Worm (Caenorhabditis elegans): ENCODE results near the gene hrpu-1.

Gene hrpu-1

ce11 chrIV:15056081-15056586 is 16.7 kb downstream of the hrpu-1 start, which contains the start of gene Y41E3.19:
Gene Y41E3.19, plus strand, starts transcription at chrIV:15056131.
- no peak for TF ChIP-seq nhr-23 (tag; optimal IDR thresholded peaks at IDR 0.05)
- TF ChIP-seq jun-1 (tag; optimal IDR thresholded peaks at IDR 0.05) = no peak
- no peak for TF ChIP-seq ceh-16 (tag; optimal IDR thresholded peaks at IDR 0.05)
- no peak for TF ChIP-seq nhr-12 (tag; optimal IDR thresholded peaks at IDR 0.05)
- no peak for TF ChIP-seq ceh-82 (tag; optimal IDR thresholded peaks at IDR 0.05)
- no peak for TF ChIP-seq nhr-11 (tag; optimal IDR thresholded peaks at IDR 0.05)
- no peak for TF ChIP-seq pha-4 (tag; optimal IDR thresholded peaks at IDR 0.05)
- TF ChIP-seq lin-15B (tag; optimal IDR thresholded peaks at IDR 0.05) = no peak
- TF ChIP-seq nhr-43 (tag; optimal IDR thresholded peaks at IDR 0.05; ENCODE audit: poor library complexity, severe bottlenecking) = no peak
- TF ChIP-seq nfya-1 (tag; optimal IDR thresholded peaks at IDR 0.05; ENCODE audit: insufficient read depth) = no peak
- no peak for TF ChIP-seq snpc-4 (tag; optimal IDR thresholded peaks at IDR 0.05)
- no peak for TF ChIP-seq mml-1 (tag; optimal IDR thresholded peaks at IDR 0.05)
- no peak for TF ChIP-seq zag-1 (tag; optimal IDR thresholded peaks at IDR 0.05)
- TF ChIP-seq sea-2 (GFP tag; optimal IDR thresholded peaks at IDR 0.05) = no peak
- no peak for TF ChIP-seq ceh-9 (tag; optimal IDR thresholded peaks at IDR 0.05)
- no peak for TF ChIP-seq fos-1 (tag; optimal IDR thresholded peaks at IDR 0.05)
- no peak for TF ChIP-seq nhr-237 (tag; optimal IDR thresholded peaks at IDR 0.05)

- TF ChIP-seq nhr-43 (tag; optimal IDR thresholded peaks at IDR 0.05; ENCODE audit: poor library complexity, severe bottlenecking) = no peak
- TF ChIP-seq lin-39 (tag; optimal IDR thresholded peaks at IDR 0.05) = no peak
- no peak for TF ChIP-seq eor-1 (tag; optimal IDR thresholded peaks at IDR 0.05)
- TF ChIP-seq fkh-10 (GFP tag; optimal IDR thresholded peaks at IDR 0.05) = no peak
- TF ChIP-seq nhr-77 (tag; optimal IDR thresholded peaks at IDR 0.05) = no peak
- no peak for TF ChIP-seq pqm-1 (tag; optimal IDR thresholded peaks at IDR 0.05)
- TF ChIP-seq fkh-2 (tag; optimal IDR thresholded peaks at IDR 0.05) = no peak
- no peak for TF ChIP-seq nhr-67 (tag; optimal IDR thresholded peaks at IDR 0.05)
These were observed 18.6 kb downstream of the hrpu-1 start, which contains the start of gene Y41E3.13 for ce11 chrIV:15057994-15058393. Gene Y41E3.13, plus strand, starts transcription at chrIV:15058294.

ce11 chrIV:15063789-15064188 is 24.4 kb downstream of the hrpu-1 start:
- no peak for TF ChIP-seq R02D3.7 (tag; optimal IDR thresholded peaks at IDR 0.05)
- TF ChIP-seq ztf-11 (tag; optimal IDR thresholded peaks at IDR 0.05) = no peak
- TF ChIP-seq nhr-67 (tag; optimal IDR thresholded peaks at IDR 0.05) = no peak
- no peak for TF ChIP-seq egl-27 (tag; optimal IDR thresholded peaks at IDR 0.05)
- no peak for TF ChIP-seq skn-1 (tag; optimal IDR thresholded peaks at IDR 0.05)
- TF ChIP-seq fos-1 (tag; optimal IDR thresholded peaks at IDR 0.05) = no peak
- no peak for TF ChIP-seq ceh-82 (tag; optimal IDR thresholded peaks at IDR 0.05)
- no peak for TF ChIP-seq lin-39 (tag; optimal IDR thresholded peaks at IDR 0.05)
- no peak for TF ChIP-seq nhr-25 (tag; optimal IDR thresholded peaks at IDR 0.05)
- TF ChIP-seq mdl-1 (tag; optimal IDR thresholded peaks at IDR 0.05) = no peak
- no peak for TF ChIP-seq pha-4 (tag; optimal IDR thresholded peaks at IDR 0.05)
- TF ChIP-seq nfya-1 (tag; optimal IDR thresholded peaks at IDR 0.05; ENCODE audit: insufficient read depth) = no peak
- no peak for TF ChIP-seq sea-2 (GFP tag; optimal IDR thresholded peaks at IDR 0.05)

- TF ChIP-seq mdl-1 (tag; optimal IDR thresholded peaks at IDR 0.05) = no peak
These were observed 26.2 kb downstream of the hrpu-1 start, which contains the start of gene Y41E3.18 for ce11 chrIV:15065653-15066052. Gene Y41E3.18, minus strand, starts transcription at chrIV:15065753.

- no peak for TF ChIP-seq ztf-4 (tag; optimal IDR thresholded peaks at IDR 0.05)
- TF ChIP-seq elt-2 (tag; optimal IDR thresholded peaks at IDR 0.05) = no peak
These were observed 29.4 kb downstream of the hrpu-1 start, which contains the start of gene srt-48 for ce11 chrIV:15068818-15069217. Gene srt-48, minus strand, starts transcription at chrIV:15068918.

- no peak for TF ChIP-seq eor-1 (tag; optimal IDR thresholded peaks at IDR 0.05)
- no peak for TF ChIP-seq nhr-25 (tag; optimal IDR thresholded peaks at IDR 0.05)
- no peak for TF ChIP-seq nfya-1 (tag; optimal IDR thresholded peaks at IDR 0.05; ENCODE audit: insufficient read depth)
- TF ChIP-seq nhr-12 (tag; optimal IDR thresholded peaks at IDR 0.05) = no peak
- TF ChIP-seq daf-12 (tag; optimal IDR thresholded peaks at IDR 0.05) = no peak
- TF ChIP-seq fkh-10 (GFP tag; optimal IDR thresholded peaks at IDR 0.05) = no peak
- TF ChIP-seq nhr-11 (tag; optimal IDR thresholded peaks at IDR 0.05) = no peak
- TF ChIP-seq ceh-9 (tag; optimal IDR thresholded peaks at IDR 0.05) = no peak
These were observed 35.0 kb downstream of the hrpu-1 start, which contains the start of gene srt-50 for ce11 chrIV:15074392-15074791. Gene srt-50, plus strand, starts transcription at chrIV:15074692.

Measured in whole organism, L3 larva.